Worm (Caenorhabditis elegans): ENCODE data around the gene C49H3.6.

- TF ChIP-seq him-1 (tag; optimal IDR thresholded peaks at IDR 0.05) = no peak
- TF ChIP-seq dao-5 (tag; optimal IDR thresholded peaks at IDR 0.05) = no peak
Observed at ce11 chrIV:7940919-7941318, 37.4 kb downstream of the C49H3.6 start, which contains the start of gene exc-9.
